Worm (Caenorhabditis elegans): Measurements from ENCODE around the gene K02A6.1.
A peak's percentile ranks its signal among the peaks of the same experiment; 100 is the strongest.

DNA sequence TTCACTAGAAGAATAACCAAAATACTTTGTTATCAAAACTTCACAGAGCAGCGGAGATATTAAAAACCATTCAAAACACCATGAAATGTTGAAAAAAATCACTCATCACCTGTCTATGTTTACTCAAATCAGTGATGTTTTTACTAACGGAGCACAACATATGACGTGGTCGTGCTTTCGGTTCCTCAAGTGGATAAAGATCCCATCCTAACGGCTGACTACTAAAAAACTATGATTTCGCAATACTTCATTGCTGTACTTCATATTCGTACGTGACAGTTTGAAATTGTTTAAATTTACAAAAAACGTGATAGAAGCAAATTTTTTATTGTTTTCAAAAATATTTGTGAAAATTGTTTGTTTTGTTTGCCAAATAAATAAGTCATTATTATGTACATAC lies 38.2 kb downstream of the K02A6.1 start:
- TF ChIP-seq nhr-20 (tag; optimal IDR thresholded peaks at IDR 0.05) (no peak), nhr-11 (tag; optimal IDR thresholded peaks at IDR 0.05) (no peak), unc-86 (tag; optimal IDR thresholded peaks at IDR 0.05) (no peak), nhr-28 (tag; optimal IDR thresholded peaks at IDR 0.05) (no peak), ztf-11 (tag; optimal IDR thresholded peaks at IDR 0.05) (no peak), lin-13 (GFP tag; optimal IDR thresholded peaks at IDR 0.05) (no peak), pag-3 (tag; optimal IDR thresholded peaks at IDR 0.05; ENCODE audit: borderline replicate concordance, insufficient read depth) (no peak), elt-2 (tag; optimal IDR thresholded peaks at IDR 0.05) (no peak), grh-1 (GFP tag; IDR thresholded peaks at IDR 0.05) (no peak), efl-1 (optimal IDR thresholded peaks at IDR 0.05) (no peak), efl-1 (GFP tag; optimal IDR thresholded peaks at IDR 0.05 in 1 of 2) (peak in 1 of 2 experiments; percentile 20), blmp-1 (tag; optimal IDR thresholded peaks at IDR 0.05) (no peak)

Data from whole organism, L1 larva.